Worm (Caenorhabditis elegans): ENCODE measurements around the gene F25B5.6.

F25B5.6 gene

DNA sequence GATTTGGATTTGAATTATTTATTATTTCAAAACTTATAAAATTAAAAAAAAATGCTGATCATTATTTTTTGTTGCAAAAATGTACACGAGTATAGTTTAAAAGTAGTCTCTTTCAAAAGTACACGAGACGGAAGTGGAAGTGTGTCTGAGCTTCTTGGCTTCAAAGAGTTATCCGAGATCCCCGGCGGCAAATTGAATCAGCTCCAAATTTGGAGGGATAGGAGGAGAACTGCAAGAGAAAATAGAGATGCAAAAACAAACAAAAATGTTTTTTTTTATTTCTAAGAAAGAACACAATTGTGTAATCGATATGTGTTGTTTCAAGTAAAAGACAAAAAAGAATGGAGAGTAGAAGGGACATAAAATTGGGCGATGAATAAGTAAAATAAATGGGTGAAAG lies 46.0 kb downstream of the F25B5.6 start:
- TF ChIP-seq lin-39 (tag; optimal IDR thresholded peaks at IDR 0.05) (no peak), elt-1 (tag; optimal IDR thresholded peaks at IDR 0.05) (no peak), nhr-237 (tag; optimal IDR thresholded peaks at IDR 0.05) (no peak), ztf-4 (tag; optimal IDR thresholded peaks at IDR 0.05) (no peak), mab-5 (tag; optimal IDR thresholded peaks at IDR 0.05) (no peak), nhr-10 (tag; optimal IDR thresholded peaks at IDR 0.05) (no peak), nhr-25 (tag; optimal IDR thresholded peaks at IDR 0.05) (no peak), ceh-16 (tag; optimal IDR thresholded peaks at IDR 0.05) (no peak), sem-4 (tag; optimal IDR thresholded peaks at IDR 0.05) (no peak), nhr-6 (tag; optimal IDR thresholded peaks at IDR 0.05) (no peak), unc-39 (tag; optimal IDR thresholded peaks at IDR 0.05) (no peak), alr-1 (tag; optimal IDR thresholded peaks at IDR 0.05) (no peak), crh-2 (tag; optimal IDR thresholded peaks at IDR 0.05) (no peak)

DNA sequence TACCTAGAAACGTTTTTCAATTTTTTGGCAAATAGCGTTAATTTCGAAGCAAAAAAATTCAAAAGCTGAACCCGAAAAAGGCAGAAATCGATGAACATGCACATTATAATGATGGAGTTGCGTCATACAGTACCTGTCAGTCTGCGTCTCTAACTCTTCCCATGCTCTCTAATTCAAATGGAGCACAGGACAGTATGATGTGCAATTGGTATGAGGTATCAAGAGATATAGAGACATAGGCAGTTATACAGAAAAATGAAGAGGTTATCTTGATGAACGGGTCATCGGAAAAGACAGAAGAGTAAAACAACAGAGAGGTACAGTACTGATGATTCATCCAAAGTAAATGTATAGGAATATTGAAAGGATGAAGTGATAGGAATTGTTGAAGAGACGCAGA lies 47.8 kb downstream of the F25B5.6 start:
- peak; percentile 77 for TF ChIP-seq nhr-129 (tag; optimal IDR thresholded peaks at IDR 0.05)
- no peak for TF ChIP-seq gmeb-1 (tag; optimal IDR thresholded peaks at IDR 0.05)
- TF ChIP-seq fos-1 (tag; optimal IDR thresholded peaks at IDR 0.05), result peak; percentile 69

DNA sequence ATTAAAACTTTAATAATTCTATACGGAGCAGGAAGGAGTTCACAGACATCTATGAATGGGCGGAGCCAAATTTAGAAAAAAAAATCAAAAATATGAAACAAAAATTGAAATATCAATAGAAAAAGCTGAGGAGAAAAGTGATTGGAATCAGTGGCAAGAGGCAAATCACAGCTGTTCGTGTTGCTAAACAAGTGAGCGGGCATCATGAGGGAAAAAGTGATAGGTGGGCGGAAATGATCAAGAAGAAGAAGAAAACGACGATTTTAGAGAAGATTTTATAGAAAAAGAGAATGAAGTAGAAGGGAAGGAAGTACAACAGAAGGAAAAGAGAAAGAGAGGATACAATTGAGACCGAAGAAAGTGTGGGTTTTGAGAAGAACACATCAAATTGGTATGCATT lies 49.9 kb downstream of the F25B5.6 start:
- TF ChIP-seq nhr-12 (tag; optimal IDR thresholded peaks at IDR 0.05) (no peak), lin-13 (GFP tag; optimal IDR thresholded peaks at IDR 0.05) (no peak), nhr-129 (tag; optimal IDR thresholded peaks at IDR 0.05) (peak; percentile 7), F13H6.1 (tag; optimal IDR thresholded peaks at IDR 0.05) (peak; percentile 12), crh-2 (tag; optimal IDR thresholded peaks at IDR 0.05) (no peak), R02D3.7 (tag; optimal IDR thresholded peaks at IDR 0.05) (no peak), nhr-77 (tag; optimal IDR thresholded peaks at IDR 0.05) (no peak), snpc-4 (tag; optimal IDR thresholded peaks at IDR 0.05) (no peak), sma-3 (GFP tag; optimal IDR thresholded peaks at IDR 0.05) (no peak), mab-5 (tag; optimal IDR thresholded peaks at IDR 0.05) (no peak), unc-62 (GFP tag; optimal IDR thresholded peaks at IDR 0.05) (no peak), mbf-1 (tag; optimal IDR thresholded peaks at IDR 0.05) (no peak), elt-1 (tag; optimal IDR thresholded peaks at IDR 0.05) (no peak), nhr-6 (tag; optimal IDR thresholded peaks at IDR 0.05) (no peak), fos-1 (tag; optimal IDR thresholded peaks at IDR 0.05) (no peak), ceh-16 (tag; optimal IDR thresholded peaks at IDR 0.05) (no peak), aly-2 (tag; optimal IDR thresholded peaks at IDR 0.05) (no peak), unc-55 (GFP tag; optimal IDR thresholded peaks at IDR 0.05) (peak; percentile 23), mdl-1 (tag; optimal IDR thresholded peaks at IDR 0.05) (no peak), sma-9 (GFP tag; optimal IDR thresholded peaks at IDR 0.05) (no peak), sma-9 (tag; optimal IDR thresholded peaks at IDR 0.05) (no peak), ztf-1 (GFP tag; conservative IDR thresholded peaks at IDR 0.05) (no peak), egl-27 (tag; optimal IDR thresholded peaks at IDR 0.05) (no peak), nhr-237 (tag; optimal IDR thresholded peaks at IDR 0.05) (no peak), ztf-4 (tag; optimal IDR thresholded peaks at IDR 0.05) (no peak), dmd-4 (tag; optimal IDR thresholded peaks at IDR 0.05) (no peak), lsy-2 (tag; optimal IDR thresholded peaks at IDR 0.05) (peak in 1 of 2 experiments; percentile 15), nhr-10 (tag; optimal IDR thresholded peaks at IDR 0.05) (no peak), gmeb-1 (tag; optimal IDR thresholded peaks at IDR 0.05) (no peak), alr-1 (tag; optimal IDR thresholded peaks at IDR 0.05) (no peak), C34F6.9 (tag; optimal IDR thresholded peaks at IDR 0.05) (no peak)

DNA sequence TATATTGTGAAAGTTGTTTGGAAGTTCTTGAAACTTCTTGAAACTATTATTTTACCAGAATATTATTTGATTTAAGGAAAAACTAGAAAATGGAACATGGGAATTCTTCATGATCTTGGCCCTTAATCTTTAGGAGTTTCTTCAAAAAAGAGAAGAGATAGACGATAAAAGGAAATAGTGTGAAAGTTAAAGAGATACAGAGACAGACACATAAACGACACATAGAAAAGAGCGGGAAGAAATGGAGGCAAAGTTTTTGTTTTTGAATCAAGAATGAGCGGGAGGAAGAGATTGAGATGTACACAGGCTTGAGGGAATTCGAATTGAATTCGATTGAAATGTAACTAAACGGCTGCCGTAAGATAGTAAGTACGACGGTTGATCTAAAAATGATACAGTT lies 51.1 kb downstream of the F25B5.6 start:
- TF ChIP-seq nhr-23 (tag; optimal IDR thresholded peaks at IDR 0.05) (no peak), lin-11 (tag; optimal IDR thresholded peaks at IDR 0.05) (no peak), elt-3 (tag; optimal IDR thresholded peaks at IDR 0.05) (no peak), unc-62 (GFP tag; optimal IDR thresholded peaks at IDR 0.05) (no peak), blmp-1 (tag; optimal IDR thresholded peaks at IDR 0.05; ENCODE audit: insufficient read depth) (no peak), F13H6.1 (tag; optimal IDR thresholded peaks at IDR 0.05) (no peak), nhr-129 (tag; optimal IDR thresholded peaks at IDR 0.05) (peak; percentile 17), C34F6.9 (tag; optimal IDR thresholded peaks at IDR 0.05) (peak; percentile 42), unc-55 (GFP tag; optimal IDR thresholded peaks at IDR 0.05) (peak; percentile 30), Y55F3AM.14 (GFP tag; optimal IDR thresholded peaks at IDR 0.05) (peak; percentile 61), peb-1 (tag; optimal IDR thresholded peaks at IDR 0.05) (no peak), lin-13 (GFP tag; optimal IDR thresholded peaks at IDR 0.05) (no peak), fos-1 (tag; optimal IDR thresholded peaks at IDR 0.05) (no peak), gmeb-1 (tag; optimal IDR thresholded peaks at IDR 0.05) (no peak), aly-2 (tag; optimal IDR thresholded peaks at IDR 0.05) (no peak), ztf-1 (GFP tag; conservative IDR thresholded peaks at IDR 0.05) (no peak), ceh-16 (tag; optimal IDR thresholded peaks at IDR 0.05) (no peak), crh-2 (tag; optimal IDR thresholded peaks at IDR 0.05) (no peak), lsy-2 (tag; optimal IDR thresholded peaks at IDR 0.05) (peak in 1 of 2 experiments; percentile 9), sem-4 (tag; optimal IDR thresholded peaks at IDR 0.05) (no peak), nhr-6 (tag; optimal IDR thresholded peaks at IDR 0.05) (no peak)

Data from whole organism, L2 larva.